Fruit fly (Drosophila melanogaster) whole organism, adult: ENCODE results near the gene CG43845.
A peak's percentile ranks its signal among the peaks of the same experiment; 100 is the strongest.

Source experiments
- CG11617 ChIP-seq: fragments of 200-800 bp; sonication (Bioruptor generic); optimal IDR thresholded peaks from 2 replicates; lab custom pipeline; 2017; ENCODE audit warnings: mild to moderate bottlenecking, missing biosample characterization, missing genetic modification reagents, missing genetic modification characterization
- CG12768 ChIP-seq: fragments of 200-800 bp; sonication (Bioruptor generic); optimal IDR thresholded peaks from 2 replicates; lab custom pipeline; 2017; ENCODE audit warnings: missing biosample characterization, missing genetic modification characterization, mild to moderate bottlenecking, moderate library complexity, missing genetic modification reagents
- CG14711 ChIP-seq: fragments of 200-800 bp; sonication (Bioruptor generic); optimal IDR thresholded peaks from 2 replicates; lab custom pipeline; 2018; ENCODE audit warnings: missing biosample characterization, mild to moderate bottlenecking, missing genetic modification characterization, moderate library complexity
- CG1620 ChIP-seq: fragments of 200-800 bp; sonication (Bioruptor generic); optimal IDR thresholded peaks from 2 replicates; lab custom pipeline; 2016; ENCODE audit warnings: missing biosample characterization, missing genetic modification characterization
- CG33017 ChIP-seq: fragments of 200-800 bp; sonication (Bioruptor generic); optimal IDR thresholded peaks from 2 replicates; lab custom pipeline; 2018; ENCODE audit warnings: missing biosample characterization, mild to moderate bottlenecking, missing genetic modification characterization, moderate library complexity
- CG5204 ChIP-seq: fragments of 200-800 bp; sonication (Bioruptor generic); optimal IDR thresholded peaks from 2 replicates; lab custom pipeline; 2016; ENCODE audit warnings: missing biosample characterization, missing genetic modification characterization
- CG7045 ChIP-seq: fragments of 200-800 bp; sonication (Bioruptor generic); optimal IDR thresholded peaks from 2 replicates; lab custom pipeline; 2017; ENCODE audit warnings: missing biosample characterization, mild to moderate bottlenecking, missing genetic modification characterization
- CG7101 ChIP-seq: fragments of 200-800 bp; sonication (Bioruptor generic); optimal IDR thresholded peaks from 2 replicates; lab custom pipeline; 2018; ENCODE audit warnings: missing biosample characterization, mild to moderate bottlenecking, missing genetic modification characterization, moderate library complexity
- Clk ChIP-seq: fragments of 200-800 bp; sonication (Bioruptor generic); optimal IDR thresholded peaks from 2 replicates; lab custom pipeline; 2017; ENCODE audit warnings: missing biosample characterization, missing genetic modification characterization
- Crg-1 ChIP-seq: fragments of 200-800 bp; sonication (Bioruptor generic); optimal IDR thresholded peaks from 2 replicates; lab custom pipeline; 2016; ENCODE audit warnings: missing biosample characterization, missing genetic modification characterization
- Hr96 ChIP-seq: fragments of 200-800 bp; sonication (Bioruptor generic); optimal IDR thresholded peaks from 2 replicates; lab custom pipeline; 2016; ENCODE audit warnings: missing biosample characterization, missing genetic modification characterization
- Mnt ChIP-seq: fragments of 200-800 bp; sonication (Bioruptor generic); optimal IDR thresholded peaks from 2 replicates; lab custom pipeline; 2016; ENCODE audit warnings: missing biosample characterization, mild to moderate bottlenecking, missing genetic modification characterization
- bab1 ChIP-seq: fragments of 200-800 bp; sonication (Bioruptor generic); optimal IDR thresholded peaks from 3 replicates; lab custom pipeline; 2019; ENCODE audit warnings: missing biosample characterization, mild to moderate bottlenecking, missing genetic modification characterization, moderate library complexity
- cic ChIP-seq: fragments of 200-800 bp; sonication (Bioruptor generic); optimal IDR thresholded peaks from 2 replicates; lab custom pipeline; 2017; ENCODE audit warnings: missing biosample characterization, mild to moderate bottlenecking, missing genetic modification characterization, moderate library complexity
- cnc ChIP-seq, 2 experiments: fragments of >200 bp; optimal IDR thresholded peaks; 2 replicates each; lab custom pipeline; 2017
- kay ChIP-seq: fragments of 200-800 bp; sonication (Bioruptor generic); peaks from one replicate; lab custom pipeline; 2016; ENCODE audit warnings: missing biosample characterization, missing genetic modification characterization, borderline replicate concordance
- ovo ChIP-seq: fragments of 200-800 bp; sonication (Bioruptor generic); optimal IDR thresholded peaks from 2 replicates; lab custom pipeline; 2016; ENCODE audit warnings: missing biosample characterization, missing genetic modification characterization
- pad ChIP-seq: fragments of 200-800 bp; sonication (Bioruptor generic); optimal IDR thresholded peaks from 3 replicates; lab custom pipeline; 2017; ENCODE audit warnings: missing biosample characterization, missing genetic modification characterization, mild to moderate bottlenecking, moderate library complexity, missing genetic modification reagents
- tj ChIP-seq: fragments of 200-800 bp; sonication (Bioruptor generic); optimal IDR thresholded peaks from 3 replicates; lab custom pipeline; 2017; ENCODE audit warnings: missing biosample characterization, mild to moderate bottlenecking, missing genetic modification characterization, moderate library complexity
- toe ChIP-seq: fragments of 200-800 bp; sonication (Bioruptor generic); optimal IDR thresholded peaks from 2 replicates; lab custom pipeline; 2016; ENCODE audit warnings: missing biosample characterization, missing genetic modification characterization

CG43845 gene

dm6 chr3R:5551068-5551467 lies 28.1 kb upstream of the CG43845 start, which contains the start of gene mia:
TSS of gene mia (minus strand) at chr3R:5551168.
- no peak for TF ChIP-seq Hr96 (GFP tag; lab: Kevin White, UChicago)
- TF ChIP-seq cnc (optimal IDR thresholded peaks at IDR 0.05; lab: Kevin White, UChicago) = no peak
- no peak for TF ChIP-seq CG7101 (tag; lab: Kevin White, UChicago)
- TF ChIP-seq kay (GFP tag; lab: Kevin White, UChicago) = no peak
- TF ChIP-seq CG14711 (tag; lab: Kevin White, UChicago) = no peak
- TF ChIP-seq CG7045 = no peak
- TF ChIP-seq Crg-1 (GFP tag; lab: Kevin White, UChicago) = no peak
- TF ChIP-seq CG11617 = no peak
- no peak for TF ChIP-seq Clk (GFP tag; lab: Kevin White, UChicago)
- TF ChIP-seq cic = no peak

- no peak for TF ChIP-seq Mnt
- no peak for TF ChIP-seq CG7101 (tag; lab: Kevin White, UChicago)
- no peak for TF ChIP-seq CG5204 (GFP tag; lab: Kevin White, UChicago)
- peak; percentile 13 for TF ChIP-seq bab1 (GFP tag; lab: Kevin White, UChicago)
Measured at dm6 chr3R:5550452-5550851, 27.5 kb upstream of the CG43845 start.

dm6 chr3R:5547464-5547943 lies 24.6 kb upstream of the CG43845 start, which contains the start of gene CG2519:
TSS of gene CG2519 (minus strand) at chr3R:5547775.
- peak; percentile 38 for TF ChIP-seq ovo
- TF ChIP-seq pad = peak; percentile 32
- TF ChIP-seq cic = peak; percentile 70
- TF ChIP-seq cnc (optimal IDR thresholded peaks at IDR 0.05; lab: Kevin White, UChicago) = no peak
- peak; percentile 54 for TF ChIP-seq tj (GFP tag; lab: Kevin White, UChicago)
- peak; percentile 56 for TF ChIP-seq CG7045
- TF ChIP-seq toe (GFP tag; lab: Kevin White, UChicago) = no peak
- TF ChIP-seq Mnt = peak; percentile 65
- TF ChIP-seq bab1 (GFP tag; lab: Kevin White, UChicago) = peak; percentile 76
- TF ChIP-seq CG1620 (GFP tag; lab: Kevin White, UChicago) = peak; percentile 27
- no peak for TF ChIP-seq CG5204 (GFP tag; lab: Kevin White, UChicago)
- TF ChIP-seq CG11617 = peak; percentile 44
- TF ChIP-seq CG14711 (tag; lab: Kevin White, UChicago) = peak; percentile 37
- no peak for TF ChIP-seq Hr96 (GFP tag; lab: Kevin White, UChicago)
- no peak for TF ChIP-seq kay (GFP tag; lab: Kevin White, UChicago)
- TF ChIP-seq Crg-1 (GFP tag; lab: Kevin White, UChicago) = peak; percentile 21
- no peak for TF ChIP-seq CG33017 (tag; lab: Kevin White, UChicago)
- no peak for TF ChIP-seq Clk (GFP tag; lab: Kevin White, UChicago)
- TF ChIP-seq CG7101 (tag; lab: Kevin White, UChicago) = peak; percentile 50
- TF ChIP-seq CG12768 (GFP tag; lab: Kevin White, UChicago) = peak; percentile 16

- TF ChIP-seq CG7045 = no peak
- no peak for TF ChIP-seq Hr96 (GFP tag; lab: Kevin White, UChicago)
- TF ChIP-seq CG11617 = no peak
- no peak for TF ChIP-seq toe (GFP tag; lab: Kevin White, UChicago)
- TF ChIP-seq CG5204 (GFP tag; lab: Kevin White, UChicago) = no peak
- TF ChIP-seq CG7101 (tag; lab: Kevin White, UChicago) = no peak
- TF ChIP-seq Crg-1 (GFP tag; lab: Kevin White, UChicago) = no peak
- no peak for TF ChIP-seq cnc (optimal IDR thresholded peaks at IDR 0.05; lab: Kevin White, UChicago)
- TF ChIP-seq CG33017 (tag; lab: Kevin White, UChicago) = no peak
- no peak for TF ChIP-seq pad
- no peak for TF ChIP-seq CG12768 (GFP tag; lab: Kevin White, UChicago)
- TF ChIP-seq kay (GFP tag; lab: Kevin White, UChicago) = no peak
- TF ChIP-seq tj (GFP tag; lab: Kevin White, UChicago) = no peak
- no peak for TF ChIP-seq cic
- TF ChIP-seq Mnt = no peak
Measured at dm6 chr3R:5527563-5527962, 4.6 kb upstream of the CG43845 start.

dm6 chr3R:5524804-5525203 lies 1.9 kb upstream of the CG43845 start:
- no peak for TF ChIP-seq CG7045
- TF ChIP-seq Hr96 (GFP tag; lab: Kevin White, UChicago) = no peak
- TF ChIP-seq ovo = no peak
- TF ChIP-seq cnc (optimal IDR thresholded peaks at IDR 0.05; lab: Kevin White, UChicago) = no peak
- TF ChIP-seq CG12768 (GFP tag; lab: Kevin White, UChicago) = no peak
- TF ChIP-seq CG33017 (tag; lab: Kevin White, UChicago) = no peak
- TF ChIP-seq Crg-1 (GFP tag; lab: Kevin White, UChicago) = no peak
- no peak for TF ChIP-seq Clk (GFP tag; lab: Kevin White, UChicago)

dm6 chr3R:5520566-5520965 lies 2.4 kb downstream of the CG43845 start:
- TF ChIP-seq CG7101 (tag; lab: Kevin White, UChicago) (no peak), ovo (no peak), tj (GFP tag; lab: Kevin White, UChicago) (no peak), cic (no peak), Mnt (no peak), CG33017 (tag; lab: Kevin White, UChicago) (no peak), kay (GFP tag; lab: Kevin White, UChicago) (peak; percentile 80), Crg-1 (GFP tag; lab: Kevin White, UChicago) (no peak), pad (no peak), CG12768 (GFP tag; lab: Kevin White, UChicago) (peak; percentile 51), CG14711 (tag; lab: Kevin White, UChicago) (no peak), Clk (GFP tag; lab: Kevin White, UChicago) (no peak), bab1 (GFP tag; lab: Kevin White, UChicago) (peak; percentile 58), Hr96 (GFP tag; lab: Kevin White, UChicago) (no peak), CG1620 (GFP tag; lab: Kevin White, UChicago) (no peak)
